Worm (Caenorhabditis elegans): Measurements from ENCODE around the gene W09D10.5.

The W09D10.5 gene

ce11 chrIII:10717479-10717878 is 6.1 kb upstream of the W09D10.5 start (continued):
- no peak for TF ChIP-seq mbf-1 (tag; optimal IDR thresholded peaks at IDR 0.05)
- TF ChIP-seq nhr-23 (tag; optimal IDR thresholded peaks at IDR 0.05): no peak
- peak; percentile 88 for TF ChIP-seq nhr-129 (tag; optimal IDR thresholded peaks at IDR 0.05)
- TF ChIP-seq F13H6.1 (tag; optimal IDR thresholded peaks at IDR 0.05): peak; percentile 80
- no peak for TF ChIP-seq ztf-1 (GFP tag; conservative IDR thresholded peaks at IDR 0.05)
- no peak for TF ChIP-seq unc-62 (GFP tag; optimal IDR thresholded peaks at IDR 0.05)
- no peak for TF ChIP-seq ztf-11 (tag; optimal IDR thresholded peaks at IDR 0.05)
- no peak for TF ChIP-seq dmd-4 (tag; optimal IDR thresholded peaks at IDR 0.05)
- no peak for TF ChIP-seq ama-1 (optimal IDR thresholded peaks at IDR 0.05)
- TF ChIP-seq lin-11 (tag; optimal IDR thresholded peaks at IDR 0.05): no peak
- no peak for TF ChIP-seq ceh-16 (tag; optimal IDR thresholded peaks at IDR 0.05)
- no peak for TF ChIP-seq nhr-237 (tag; optimal IDR thresholded peaks at IDR 0.05)

ce11 chrIII:10716091-10716490 is 4.8 kb upstream of the W09D10.5 start, which contains the start of gene W09D10.4:
W09D10.4 (minus strand) TSS chrIII:10716191.
- TF ChIP-seq mab-5 (tag; optimal IDR thresholded peaks at IDR 0.05): no peak
- TF ChIP-seq ztf-1 (GFP tag; conservative IDR thresholded peaks at IDR 0.05): no peak
- TF ChIP-seq sma-9 (GFP tag; optimal IDR thresholded peaks at IDR 0.05): peak; percentile 32
- TF ChIP-seq sma-9 (tag; optimal IDR thresholded peaks at IDR 0.05): no peak
- peak; percentile 20 for TF ChIP-seq F13H6.1 (tag; optimal IDR thresholded peaks at IDR 0.05)
- TF ChIP-seq nhr-129 (tag; optimal IDR thresholded peaks at IDR 0.05): peak; percentile 10
- TF ChIP-seq egl-27 (tag; optimal IDR thresholded peaks at IDR 0.05): no peak

DNA sequence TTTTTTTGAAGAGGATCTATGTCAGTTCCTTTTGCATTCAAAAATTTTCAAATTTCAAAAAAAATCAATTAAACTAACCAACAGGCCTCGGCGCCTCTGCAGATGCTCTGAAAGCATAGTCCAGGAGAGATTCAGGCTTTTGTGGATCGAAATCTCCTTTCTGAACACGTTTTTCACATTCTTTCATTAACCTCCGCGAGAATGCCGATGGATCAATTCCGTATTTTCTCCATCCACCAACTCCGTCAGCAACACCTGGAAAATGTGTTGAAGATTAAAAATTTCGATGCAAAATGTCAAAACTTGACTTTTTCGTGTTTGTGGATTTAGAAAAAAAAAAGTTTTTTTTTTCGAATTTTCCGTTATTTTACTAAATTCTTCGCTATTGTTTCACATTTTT is 3.2 kb upstream of the W09D10.5 start:
- TF ChIP-seq sma-9 (GFP tag; optimal IDR thresholded peaks at IDR 0.05) (no peak), sma-9 (tag; optimal IDR thresholded peaks at IDR 0.05) (no peak), dmd-4 (tag; optimal IDR thresholded peaks at IDR 0.05) (no peak), sma-3 (GFP tag; optimal IDR thresholded peaks at IDR 0.05) (no peak), lin-13 (GFP tag; optimal IDR thresholded peaks at IDR 0.05) (no peak), nhr-77 (tag; optimal IDR thresholded peaks at IDR 0.05) (no peak), egl-27 (tag; optimal IDR thresholded peaks at IDR 0.05) (no peak), skn-1 (tag; optimal IDR thresholded peaks at IDR 0.05) (no peak), crh-2 (tag; optimal IDR thresholded peaks at IDR 0.05) (no peak), nhr-237 (tag; optimal IDR thresholded peaks at IDR 0.05) (no peak), sem-4 (tag; optimal IDR thresholded peaks at IDR 0.05) (no peak), blmp-1 (tag; optimal IDR thresholded peaks at IDR 0.05; ENCODE audit: insufficient read depth) (no peak), ceh-82 (tag; optimal IDR thresholded peaks at IDR 0.05) (no peak), mbf-1 (tag; optimal IDR thresholded peaks at IDR 0.05) (no peak), mdl-1 (tag; optimal IDR thresholded peaks at IDR 0.05) (no peak), nhr-129 (tag; optimal IDR thresholded peaks at IDR 0.05) (no peak)

ce11 chrIII:10709676-10710075 is 1.7 kb downstream of the W09D10.5 start:
- TF ChIP-seq nhr-23 (tag; optimal IDR thresholded peaks at IDR 0.05): no peak
- TF ChIP-seq ceh-16 (tag; optimal IDR thresholded peaks at IDR 0.05): no peak
- no peak for TF ChIP-seq dmd-4 (tag; optimal IDR thresholded peaks at IDR 0.05)
- TF ChIP-seq lin-11 (tag; optimal IDR thresholded peaks at IDR 0.05): no peak
- TF ChIP-seq zag-1 (tag; optimal IDR thresholded peaks at IDR 0.05): no peak
- TF ChIP-seq fos-1 (tag; optimal IDR thresholded peaks at IDR 0.05): no peak
- no peak for TF ChIP-seq nhr-25 (tag; optimal IDR thresholded peaks at IDR 0.05)
- no peak for TF ChIP-seq nhr-11 (tag; optimal IDR thresholded peaks at IDR 0.05)
- no peak for TF ChIP-seq blmp-1 (tag; optimal IDR thresholded peaks at IDR 0.05; ENCODE audit: insufficient read depth)
- no peak for TF ChIP-seq nhr-6 (tag; optimal IDR thresholded peaks at IDR 0.05)
- TF ChIP-seq skn-1 (tag; optimal IDR thresholded peaks at IDR 0.05): no peak

DNA sequence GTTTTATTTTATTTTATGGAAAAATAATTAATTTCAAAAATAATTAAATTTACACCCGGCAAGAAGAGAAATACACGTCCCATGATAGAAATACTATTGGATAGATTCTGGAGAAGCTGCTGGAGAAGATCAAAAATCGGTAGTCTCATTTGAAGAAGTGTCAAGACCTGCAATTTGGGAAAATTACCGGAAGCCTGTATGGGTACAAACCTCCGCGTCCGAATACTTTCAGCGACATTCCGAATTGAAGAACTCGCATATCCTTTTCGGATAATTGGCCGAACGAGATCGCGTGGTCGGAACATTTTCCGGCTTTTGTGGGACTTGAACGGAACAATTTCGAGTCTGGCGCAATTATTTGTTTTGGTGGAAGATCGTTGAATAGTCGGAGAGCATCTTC is 2.9 kb downstream of the W09D10.5 start:
- TF ChIP-seq nhr-12 (tag; optimal IDR thresholded peaks at IDR 0.05) (no peak), lsy-2 (tag; optimal IDR thresholded peaks at IDR 0.05) (no peak), mdl-1 (tag; optimal IDR thresholded peaks at IDR 0.05) (no peak), elt-3 (tag; optimal IDR thresholded peaks at IDR 0.05) (no peak), nhr-10 (tag; optimal IDR thresholded peaks at IDR 0.05) (no peak)

DNA sequence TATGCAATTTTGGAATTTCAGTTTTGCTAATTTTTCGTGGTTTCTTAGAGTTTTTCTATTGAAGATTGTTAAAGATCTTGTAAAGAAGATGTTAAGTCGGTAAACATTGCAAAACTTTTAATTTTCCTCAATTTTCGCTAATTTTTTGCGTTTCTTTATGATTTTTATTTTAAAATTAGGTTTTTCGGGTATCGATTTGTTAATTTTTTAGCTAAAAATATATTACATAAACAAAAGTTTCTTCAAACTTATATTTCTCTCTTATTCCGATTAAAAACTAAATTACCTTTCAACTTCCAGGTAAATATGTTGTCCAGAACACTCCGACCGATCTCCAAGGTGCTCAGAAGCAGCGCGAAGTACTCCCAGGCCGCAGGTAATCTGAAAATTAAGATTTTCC is 3.9 kb downstream of the W09D10.5 start, which contains the start of gene mrpl-12:
Gene mrpl-12 (plus strand): TSS at position 301 of the 400 bp plus-strand sequence.
- TF ChIP-seq nhr-237 (tag; optimal IDR thresholded peaks at IDR 0.05): no peak
- TF ChIP-seq snpc-4 (tag; optimal IDR thresholded peaks at IDR 0.05): no peak
- TF ChIP-seq lsy-2 (tag; optimal IDR thresholded peaks at IDR 0.05): no peak
- TF ChIP-seq sma-3 (GFP tag; optimal IDR thresholded peaks at IDR 0.05): no peak
- TF ChIP-seq gmeb-1 (tag; optimal IDR thresholded peaks at IDR 0.05): no peak
- TF ChIP-seq nhr-6 (tag; optimal IDR thresholded peaks at IDR 0.05): no peak

Data from whole organism, L2 larva.